Fruit fly (Drosophila melanogaster): ENCODE data around the gene RpS27A.

Gene RpS27A

DNA sequence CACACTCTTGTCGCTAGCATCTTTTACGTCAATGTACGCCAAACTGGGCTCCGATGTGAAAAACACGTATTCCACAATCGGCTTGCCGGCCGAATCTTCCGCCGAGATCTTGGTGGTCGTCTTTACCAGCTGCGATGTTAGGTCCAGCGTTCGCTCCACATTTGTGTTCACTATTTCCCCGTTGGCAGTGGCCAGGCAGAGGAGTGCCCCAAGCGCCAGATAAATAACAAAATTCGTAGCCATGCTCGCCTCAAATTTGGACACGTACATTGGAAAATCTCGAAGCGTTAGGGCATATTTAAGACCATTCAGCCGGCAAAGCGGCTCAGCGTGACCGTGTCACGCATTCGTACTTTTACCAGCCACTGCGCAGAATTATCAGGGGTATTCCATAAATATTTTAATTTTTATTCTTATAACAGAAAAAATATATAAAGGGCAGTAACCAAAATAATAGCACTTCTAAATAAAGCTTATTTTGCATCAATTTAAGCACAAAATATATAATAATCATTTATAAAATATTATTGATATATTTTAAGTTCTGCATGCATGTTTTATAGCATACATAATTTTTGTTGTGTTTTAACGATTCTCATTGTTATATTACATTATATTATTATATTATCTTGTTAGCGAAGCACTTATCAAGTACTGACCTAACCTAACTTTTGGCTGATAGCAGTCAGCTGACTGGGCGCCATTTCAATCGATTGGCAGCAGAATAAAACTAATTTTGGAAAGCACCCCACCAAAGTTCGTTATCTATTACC lies 32.5 kb upstream of the RpS27A start, which contains the start of the genes CG33303 and dpr19 (continued):
- TF ChIP-seq Dll (GFP tag; IDR thresholded peaks at IDR 0.05; ENCODE audit: partially characterized antibody), result peak; percentile 38; the same call in 1 of the 4 replicates
- TF ChIP-seq az2 (GFP tag; optimal IDR thresholded peaks at IDR 0.05), result peak; percentile 54
- no peak for TF ChIP-seq Dref (GFP tag; IDR thresholded peaks at IDR 0.05)
- TF ChIP-seq gsb (GFP tag; IDR thresholded peaks at IDR 0.05), result no peak
- TF ChIP-seq Bgb (GFP tag; IDR thresholded peaks at IDR 0.05; ENCODE audit: partially characterized antibody), result no peak
- TF ChIP-seq CG15073 (GFP tag; optimal IDR thresholded peaks at IDR 0.05), result no peak
- no peak for TF ChIP-seq tna (GFP tag; IDR thresholded peaks at IDR 0.05; ENCODE audit: partially characterized antibody)
- TF ChIP-seq CG7372 (GFP tag; IDR thresholded peaks at IDR 0.05), result peak; percentile 53
- no peak for TF ChIP-seq emc (GFP tag; optimal IDR thresholded peaks at IDR 0.05)
- no peak for TF ChIP-seq slp2 (GFP tag; optimal IDR thresholded peaks at IDR 0.05)
- TF ChIP-seq repo (GFP tag; optimal IDR thresholded peaks at IDR 0.05), result no peak
- TF ChIP-seq Hand (GFP tag; optimal IDR thresholded peaks at IDR 0.05), result peak; percentile 31
- TF ChIP-seq CG14441 (GFP tag; IDR thresholded peaks at IDR 0.05), result no peak
- peak; percentile 82 for TF ChIP-seq gsb-n (tag; optimal IDR thresholded peaks at IDR 0.05)
- TF ChIP-seq slou (GFP tag; optimal IDR thresholded peaks at IDR 0.05), result peak; percentile 20
- TF ChIP-seq zf30C (GFP tag; optimal IDR thresholded peaks at IDR 0.05), result no peak
- peak; percentile 71; the same call in 1 of the 3 replicates for TF ChIP-seq dysf (GFP tag; IDR thresholded peaks at IDR 0.05)
- TF ChIP-seq da (GFP tag; optimal IDR thresholded peaks at IDR 0.05), result no peak
- no peak for TF ChIP-seq wdn (GFP tag; IDR thresholded peaks at IDR 0.05)
- TF ChIP-seq cg (GFP tag; optimal IDR thresholded peaks at IDR 0.05), result no peak
- peak; percentile 36 for TF ChIP-seq CG2875 (GFP tag; optimal IDR thresholded peaks at IDR 0.05)
- 0 out of 3 replicates have a peak, but pooled peaks have one; percentile 31 for TF ChIP-seq zfh1 (GFP tag; IDR thresholded peaks at IDR 0.05)
- peak; percentile 83 for TF ChIP-seq CoRest (tag; optimal IDR thresholded peaks at IDR 0.05)
- peak; percentile 66; the same call in 2 of the 3 replicates for TF ChIP-seq tgo (GFP tag; IDR thresholded peaks at IDR 0.05)
- peak; percentile 78 for TF ChIP-seq gfzf (GFP tag; optimal IDR thresholded peaks at IDR 0.05)
- no peak for TF ChIP-seq CG2129 (GFP tag; IDR thresholded peaks at IDR 0.05; ENCODE audit: partially characterized antibody)
- TF ChIP-seq PHDP (tag; optimal IDR thresholded peaks at IDR 0.05), result peak; percentile 90
- peak; percentile 45 for TF ChIP-seq stwl (tag; optimal IDR thresholded peaks at IDR 0.05)
- peak; percentile 83 for TF ChIP-seq row (GFP tag; IDR thresholded peaks at IDR 0.05)
- peak; percentile 53 for TF ChIP-seq odd (GFP tag; optimal IDR thresholded peaks at IDR 0.05)
- no peak for TF ChIP-seq Atf-2 (GFP tag; optimal IDR thresholded peaks at IDR 0.05)
- peak; percentile 51 for TF ChIP-seq CG18764 (GFP tag; optimal IDR thresholded peaks at IDR 0.05)
- TF ChIP-seq B-H1 (GFP tag; IDR thresholded peaks at IDR 0.05), result peak; percentile 27; the same call in 1 of the 3 replicates
- TF ChIP-seq CG1603 (tag; optimal IDR thresholded peaks at IDR 0.05), result peak; percentile 16
- peak; percentile 52; the same call in 1 of the 2 replicates for TF ChIP-seq lmd (GFP tag; IDR thresholded peaks at IDR 0.05)
- no peak for TF ChIP-seq Vsx1 (GFP tag; optimal IDR thresholded peaks at IDR 0.05)
- TF ChIP-seq ac (GFP tag; optimal IDR thresholded peaks at IDR 0.05), result no peak
- peak; percentile 43 for TF ChIP-seq ind (GFP tag; optimal IDR thresholded peaks at IDR 0.05)
- no peak; the same call in 2 of the 3 replicates for TF ChIP-seq CG14050 (GFP tag; IDR thresholded peaks at IDR 0.05)
- TF ChIP-seq Hr3 (GFP tag; optimal IDR thresholded peaks at IDR 0.05), result peak; percentile 65
- TF ChIP-seq dmrt11E (tag; optimal IDR thresholded peaks at IDR 0.05), result peak; percentile 79
- TF ChIP-seq CG12659 (GFP tag; optimal IDR thresholded peaks at IDR 0.05), result peak; percentile 86
- TF ChIP-seq CG4820 (GFP tag; optimal IDR thresholded peaks at IDR 0.05), result peak; percentile 41
- TF ChIP-seq jumu (GFP tag; optimal IDR thresholded peaks at IDR 0.05), result no peak
- TF ChIP-seq MTF-1 (GFP tag; optimal IDR thresholded peaks at IDR 0.05; ENCODE audit: borderline replicate concordance), result no peak
- TF ChIP-seq tio (GFP tag; optimal IDR thresholded peaks at IDR 0.05), result no peak
- peak; percentile 60; the same call in 1 of the 2 replicates for TF ChIP-seq ssp (GFP tag; IDR thresholded peaks at IDR 0.05)
- TF ChIP-seq CG6813 (GFP tag; optimal IDR thresholded peaks at IDR 0.05), result peak; percentile 65
- TF ChIP-seq CG15011 (GFP tag; optimal IDR thresholded peaks at IDR 0.05), result peak; percentile 49
